Worm (Caenorhabditis elegans) whole organism, early embryonic: ENCODE data around the gene sdc-1.

ENCODE experiments used
- F13C5.2 ChIP-seq: sonication (generic microtip); optimal IDR thresholded peaks from 2 replicates; lab custom pipeline; 2017; ENCODE audit warnings: mild to moderate bottlenecking, missing genetic modification characterization, inconsistent platforms, missing compliant biosample characterization
- ama-1 ChIP-seq: fragments of 150-350 bp; optimal IDR thresholded peaks from 2 replicates; lab custom pipeline; 2014
- flt-1 ChIP-seq: fragments of 200-800 bp; sonication (Bioruptor generic); IDR thresholded peaks from 2 replicates; pipeline ENCODE4 v1.3.6; 2022; ENCODE audit warnings: missing genetic modification characterization, missing compliant biosample characterization
- hnd-1 ChIP-seq: sonication (generic microtip); optimal IDR thresholded peaks from 2 replicates; lab custom pipeline; 2016; ENCODE audit warnings: missing genetic modification characterization, missing compliant biosample characterization
- sea-1 ChIP-seq: fragments of 200-800 bp; sonication (Bioruptor generic); conservative IDR thresholded peaks from 2 replicates; pipeline ENCODE4 v1.3.6; 2022; ENCODE audit warnings: missing genetic modification characterization, missing compliant biosample characterization
- tbx-11 ChIP-seq: fragments of 200-800 bp; sonication (Bioruptor generic); IDR thresholded peaks from 2 replicates; pipeline ENCODE4 v1.3.6; 2022; ENCODE audit warnings: missing genetic modification characterization, missing compliant biosample characterization

- TF ChIP-seq flt-1 (GFP tag; lab: Robert Waterston, UW) (no peak), F13C5.2 (tag; lab: Kevin White, UChicago) (no peak), ama-1 (lab: Kevin White, UChicago) (no peak), tbx-11 (no peak), sea-1 (GFP tag; lab: Robert Waterston, UW) (no peak), hnd-1 (tag; lab: Kevin White, UChicago) (no peak)
Measured at ce11 chrX:16261993-16262392, 13.6 kb upstream of the sdc-1 start, which contains the start of gene sgk-1.
